Worm (Caenorhabditis elegans): ENCODE results near the gene mib-1.
A peak's percentile ranks its signal among the peaks of the same experiment; 100 is the strongest.

ce11 chrIII:11290554-11290953 is at the start of gene mib-1, which contains the start of the genes gly-9 and smc-3:
- TF ChIP-seq nhr-2 (tag; optimal IDR thresholded peaks at IDR 0.05): no peak
- no peak for TF ChIP-seq snpc-4 (tag; optimal IDR thresholded peaks at IDR 0.05)
- TF ChIP-seq ztf-11 (tag; optimal IDR thresholded peaks at IDR 0.05): no peak
- peak; percentile 5 for TF ChIP-seq ces-1 (GFP tag; optimal IDR thresholded peaks at IDR 0.05)
- TF ChIP-seq mep-1 (tag; optimal IDR thresholded peaks at IDR 0.05): no peak
- no peak for TF ChIP-seq nhr-28 (tag; optimal IDR thresholded peaks at IDR 0.05)
- no peak for TF ChIP-seq ceh-43 (GFP tag; optimal IDR thresholded peaks at IDR 0.05)
- no peak for TF ChIP-seq pha-4 (tag; optimal IDR thresholded peaks at IDR 0.05)
- no peak for TF ChIP-seq mab-5 (tag; optimal IDR thresholded peaks at IDR 0.05)
- no peak for TF ChIP-seq elt-1 (tag; optimal IDR thresholded peaks at IDR 0.05; ENCODE audit: borderline replicate concordance, insufficient read depth)
- TF ChIP-seq unc-39 (tag; optimal IDR thresholded peaks at IDR 0.05): no peak
- TF ChIP-seq nhr-76 (tag; optimal IDR thresholded peaks at IDR 0.05): no peak
